Worm (Caenorhabditis elegans): Measurements from ENCODE around the gene nhr-41.
A peak's percentile ranks its signal among the peaks of the same experiment; 100 is the strongest.

The nhr-41 gene

ce11 chrIV:1434554-1435089 is 48.6 kb downstream of the nhr-41 start, which contains the start of gene clp-6:
Gene clp-6 (minus strand): TSS chrIV:1435039.
- no peak for TF ChIP-seq efl-3 (GFP tag; optimal IDR thresholded peaks at IDR 0.05)

- TF ChIP-seq irx-1 (tag; optimal IDR thresholded peaks at IDR 0.05) (no peak), lir-3 (tag; optimal IDR thresholded peaks at IDR 0.05; ENCODE audit: poor library complexity) (no peak), ztf-4 (tag; optimal IDR thresholded peaks at IDR 0.05) (no peak), ztf-11 (tag; optimal IDR thresholded peaks at IDR 0.05) (no peak), fkh-10 (GFP tag; optimal IDR thresholded peaks at IDR 0.05) (no peak), mab-9 (GFP tag; IDR thresholded peaks at IDR 0.05) (no peak), fos-1 (tag; optimal IDR thresholded peaks at IDR 0.05) (no peak), nhr-28 (tag; optimal IDR thresholded peaks at IDR 0.05) (no peak), efl-1 (optimal IDR thresholded peaks at IDR 0.05) (no peak), efl-1 (GFP tag; optimal IDR thresholded peaks at IDR 0.05 in 1 of 2) (no peak), elt-2 (tag; optimal IDR thresholded peaks at IDR 0.05) (no peak), nhr-71 (tag; optimal IDR thresholded peaks at IDR 0.05) (no peak), ceh-88 (GFP tag; IDR thresholded peaks at IDR 0.05) (no peak)
Observed at ce11 chrIV:1435159-1435558, 49.1 kb downstream of the nhr-41 start.

ce11 chrIV:1437625-1438024 is 51.6 kb downstream of the nhr-41 start:
- TF ChIP-seq elt-3 (tag; optimal IDR thresholded peaks at IDR 0.05): no peak
- no peak for TF ChIP-seq unc-62 (GFP tag; optimal IDR thresholded peaks at IDR 0.05)
- no peak for TF ChIP-seq nhr-76 (tag; optimal IDR thresholded peaks at IDR 0.05)
- TF ChIP-seq lir-3 (tag; optimal IDR thresholded peaks at IDR 0.05; ENCODE audit: poor library complexity): no peak
- TF ChIP-seq nhr-28 (tag; optimal IDR thresholded peaks at IDR 0.05): no peak
- TF ChIP-seq dpl-1 (GFP tag; optimal IDR thresholded peaks at IDR 0.05): no peak
- no peak for TF ChIP-seq zag-1 (tag; optimal IDR thresholded peaks at IDR 0.05)
- TF ChIP-seq pag-3 (tag; optimal IDR thresholded peaks at IDR 0.05; ENCODE audit: borderline replicate concordance, insufficient read depth): no peak
- TF ChIP-seq efl-1 (optimal IDR thresholded peaks at IDR 0.05): no peak
- no peak for TF ChIP-seq efl-1 (GFP tag; optimal IDR thresholded peaks at IDR 0.05 in 1 of 2)
- TF ChIP-seq isw-1 (GFP tag; IDR thresholded peaks at IDR 0.05): no peak
- no peak for TF ChIP-seq nhr-20 (tag; optimal IDR thresholded peaks at IDR 0.05)
- no peak for TF ChIP-seq nhr-90 (tag; optimal IDR thresholded peaks at IDR 0.05; ENCODE audit: poor library complexity)
- TF ChIP-seq unc-130 (tag; optimal IDR thresholded peaks at IDR 0.05): no peak
- TF ChIP-seq pqm-1 (tag; optimal IDR thresholded peaks at IDR 0.05): no peak
- TF ChIP-seq egl-27 (tag; optimal IDR thresholded peaks at IDR 0.05): no peak
- no peak for TF ChIP-seq mep-1 (tag; optimal IDR thresholded peaks at IDR 0.05)
- no peak for TF ChIP-seq hlh-17 (GFP tag; optimal IDR thresholded peaks at IDR 0.05; ENCODE audit: borderline replicate concordance)
- TF ChIP-seq nhr-71 (tag; optimal IDR thresholded peaks at IDR 0.05): no peak

DNA sequence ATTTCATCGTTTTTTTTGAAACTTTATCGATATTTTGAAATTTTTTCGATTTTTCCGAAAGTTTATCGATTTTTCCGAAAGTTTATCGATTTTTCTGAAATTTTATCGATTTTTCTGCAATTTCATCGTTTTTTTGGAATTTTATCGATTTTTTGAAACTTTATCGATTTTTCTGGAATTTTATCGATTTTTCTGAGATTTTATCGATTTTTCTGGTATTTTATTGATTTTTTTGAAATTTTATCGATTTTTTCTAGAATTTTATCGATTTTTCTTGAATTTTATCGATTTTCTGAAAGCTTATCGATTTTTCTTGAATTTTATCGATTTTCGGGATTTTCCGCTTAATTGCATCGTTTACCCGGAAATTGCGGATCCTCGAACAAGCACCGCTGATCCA is 57.5 kb downstream of the nhr-41 start:
- no peak for TF ChIP-seq ces-1 (GFP tag; optimal IDR thresholded peaks at IDR 0.05)
- TF ChIP-seq efl-1 (optimal IDR thresholded peaks at IDR 0.05): no peak
- TF ChIP-seq efl-1 (GFP tag; optimal IDR thresholded peaks at IDR 0.05 in 1 of 2): peak in 1 of 2 experiments; percentile 39

- TF ChIP-seq ceh-82 (tag; optimal IDR thresholded peaks at IDR 0.05) (no peak), efl-1 (optimal IDR thresholded peaks at IDR 0.05) (no peak), efl-1 (GFP tag; optimal IDR thresholded peaks at IDR 0.05 in 1 of 2) (peak in 1 of 2 experiments; percentile 45)
Observed at ce11 chrIV:1443997-1444678, 58.1 kb downstream of the nhr-41 start.

DNA sequence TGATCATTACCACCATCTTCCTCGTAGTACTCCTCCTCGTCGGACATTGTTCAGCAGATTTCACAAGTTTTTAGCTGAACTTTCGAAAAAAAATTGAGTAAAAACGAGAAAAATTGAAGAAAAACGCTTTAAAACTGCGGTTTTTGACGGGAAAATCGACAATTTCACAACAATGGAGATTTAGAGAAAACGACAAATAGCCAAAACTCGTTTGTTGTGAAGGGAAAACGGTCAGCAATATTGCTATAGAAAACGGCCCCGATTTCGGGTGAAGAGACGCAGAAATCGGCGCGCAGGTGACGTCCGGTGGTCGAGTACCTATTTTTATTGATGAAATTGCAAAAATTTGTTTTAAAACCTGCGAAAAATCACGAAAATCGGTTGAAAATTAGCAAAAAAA is 59.9 kb downstream of the nhr-41 start, which contains the start of gene clp-7:
Gene clp-7, minus strand, starts transcription at position 47 of the 400 bp plus-strand sequence.
- TF ChIP-seq unc-130 (tag; optimal IDR thresholded peaks at IDR 0.05): no peak
- no peak for TF ChIP-seq nhr-12 (tag; optimal IDR thresholded peaks at IDR 0.05)
- TF ChIP-seq nhr-20 (tag; optimal IDR thresholded peaks at IDR 0.05): no peak
- TF ChIP-seq mef-2 (tag; optimal IDR thresholded peaks at IDR 0.05): no peak
- TF ChIP-seq sptf-1 (tag; optimal IDR thresholded peaks at IDR 0.05): no peak
- no peak for TF ChIP-seq fos-1 (tag; optimal IDR thresholded peaks at IDR 0.05)
- peak in 1 of 2 experiments; percentile 28 for TF ChIP-seq lsy-2 (tag; optimal IDR thresholded peaks at IDR 0.05)
- TF ChIP-seq F16B12.6 (tag; optimal IDR thresholded peaks at IDR 0.05): no peak
- TF ChIP-seq nhr-85 (tag): no peak
- TF ChIP-seq elt-2 (tag; optimal IDR thresholded peaks at IDR 0.05): no peak
- TF ChIP-seq ceh-90 (tag; optimal IDR thresholded peaks at IDR 0.05): no peak
- peak; percentile 90 for TF ChIP-seq blmp-1 (tag; optimal IDR thresholded peaks at IDR 0.05)
- TF ChIP-seq mdl-1 (tag; optimal IDR thresholded peaks at IDR 0.05): no peak
- TF ChIP-seq rnt-1 (tag; optimal IDR thresholded peaks at IDR 0.05): no peak
- no peak for TF ChIP-seq ztf-11 (tag; optimal IDR thresholded peaks at IDR 0.05)
- TF ChIP-seq dsc-1 (tag; optimal IDR thresholded peaks at IDR 0.05): no peak
- no peak for TF ChIP-seq fkh-10 (GFP tag; optimal IDR thresholded peaks at IDR 0.05)
- no peak for TF ChIP-seq nhr-28 (tag; optimal IDR thresholded peaks at IDR 0.05)

Data from whole organism, L1 larva.